Worm (Caenorhabditis elegans) whole organism, L1 larva: Measurements from ENCODE around the gene F58E6.8.

Source experiments
- fkh-10 ChIP-seq: sonication (generic microtip); optimal IDR thresholded peaks from 2 replicates; lab custom pipeline; 2017; ENCODE audit warnings: missing biosample characterization, missing genetic modification reagents, missing genetic modification characterization
- fos-1 ChIP-seq: fragments of 150-350 bp; optimal IDR thresholded peaks from 2 replicates; lab custom pipeline; 2014; ENCODE audit warnings: missing biosample characterization, missing genetic modification characterization

- TF ChIP-seq fos-1 (tag; lab: Kevin White, UChicago), result no peak
- no peak for TF ChIP-seq fkh-10 (GFP tag; lab: Kevin White, UChicago)
Observed at ce11 chrV:9731852-9732251, 23.8 kb downstream of the F58E6.8 start.
